Worm (Caenorhabditis elegans) whole organism, L2 larva: ENCODE measurements around the gene srx-134.

Experiments
- F13H6.1 ChIP-seq: sonication (generic microtip); optimal IDR thresholded peaks from 2 replicates; lab custom pipeline; 2016; ENCODE audit warnings: missing genetic modification characterization, missing compliant biosample characterization
- R02D3.7 ChIP-seq: fragments of 150-350 bp; optimal IDR thresholded peaks from 2 replicates; lab custom pipeline; 2014; ENCODE audit warnings: missing biosample characterization, missing genetic modification characterization
- Y55F3AM.14 ChIP-seq: fragments of 200-800 bp; sonication (Bioruptor generic); optimal IDR thresholded peaks from 2 replicates; lab custom pipeline; 2018; ENCODE audit warnings: mild to moderate bottlenecking, missing genetic modification characterization, missing compliant biosample characterization
- aly-2 ChIP-seq: fragments of 150-350 bp; optimal IDR thresholded peaks from 2 replicates; lab custom pipeline; 2014; ENCODE audit warnings: missing biosample characterization, missing genetic modification characterization
- ama-1 ChIP-seq: fragments of 150-350 bp; optimal IDR thresholded peaks from 2 replicates; lab custom pipeline; 2018; ENCODE audit warnings: inconsistent platforms
- blmp-1 ChIP-seq: sonication (generic microtip); optimal IDR thresholded peaks from 2 replicates; lab custom pipeline; 2017; ENCODE audit warnings: missing genetic modification characterization, mild to moderate bottlenecking, missing compliant biosample characterization, antibody characterized with exemption, moderate library complexity; ENCODE audit not compliant: insufficient read depth
- ceh-16 ChIP-seq: fragments of 150-350 bp; optimal IDR thresholded peaks from 2 replicates; lab custom pipeline; 2014; ENCODE audit warnings: missing biosample characterization, missing genetic modification characterization
- ceh-82 ChIP-seq: fragments of 150-350 bp; optimal IDR thresholded peaks from 2 replicates; lab custom pipeline; 2014; ENCODE audit warnings: missing biosample characterization, missing genetic modification characterization
- crh-2 ChIP-seq: sonication (generic microtip); optimal IDR thresholded peaks from 2 replicates; lab custom pipeline; 2017; ENCODE audit warnings: missing biosample characterization, missing genetic modification characterization
- egl-27 ChIP-seq: sonication (generic microtip); optimal IDR thresholded peaks from 3 replicates; lab custom pipeline; 2017; ENCODE audit warnings: missing biosample characterization, missing genetic modification reagents, missing genetic modification characterization
- elt-1 ChIP-seq: fragments of 150-350 bp; optimal IDR thresholded peaks from 2 replicates; lab custom pipeline; 2014; ENCODE audit warnings: missing biosample characterization, missing genetic modification characterization
- elt-3 ChIP-seq: sonication (generic microtip); optimal IDR thresholded peaks from 2 replicates; lab custom pipeline; 2017; ENCODE audit warnings: missing biosample characterization, missing genetic modification characterization
- fos-1 ChIP-seq: fragments of 150-350 bp; optimal IDR thresholded peaks from 2 replicates; lab custom pipeline; 2014; ENCODE audit warnings: missing biosample characterization, missing genetic modification characterization
- gmeb-1 ChIP-seq: fragments of 150-350 bp; optimal IDR thresholded peaks from 2 replicates; lab custom pipeline; 2014; ENCODE audit warnings: missing biosample characterization, missing genetic modification characterization
- lin-11 ChIP-seq: fragments of 150-350 bp; sonication (generic microtip); optimal IDR thresholded peaks from 2 replicates; lab custom pipeline; 2014; ENCODE audit warnings: missing biosample characterization, missing genetic modification characterization, inconsistent platforms, mixed read lengths
- lin-13 ChIP-seq: fragments of 150-350 bp; optimal IDR thresholded peaks from 2 replicates; lab custom pipeline; 2014; ENCODE audit warnings: missing biosample characterization, missing genetic modification reagents, missing genetic modification characterization
- lsy-2 ChIP-seq, 2 experiments: fragments of 150-350 bp in 1 of 2; sonication (generic microtip) in 1 of 2; optimal IDR thresholded peaks; 2 replicates each; lab custom pipeline; 2014 to 2017; ENCODE audit warnings: missing biosample characterization in 2 of 2, missing genetic modification characterization in 2 of 2
- mab-5 ChIP-seq: fragments of 150-350 bp; optimal IDR thresholded peaks from 2 replicates; lab custom pipeline; 2014; ENCODE audit warnings: missing biosample characterization, missing genetic modification characterization
- nhr-10 ChIP-seq: sonication (generic microtip); optimal IDR thresholded peaks from 2 replicates; lab custom pipeline; 2017; ENCODE audit warnings: missing biosample characterization, missing genetic modification characterization
- nhr-11 ChIP-seq: fragments of 150-350 bp; optimal IDR thresholded peaks from 2 replicates; lab custom pipeline; 2014; ENCODE audit warnings: missing biosample characterization, missing genetic modification characterization
- nhr-21 ChIP-seq: fragments of 150-350 bp; optimal IDR thresholded peaks from 2 replicates; lab custom pipeline; 2014; ENCODE audit warnings: missing biosample characterization, missing genetic modification characterization
- nhr-23 ChIP-seq: fragments of 150-350 bp; optimal IDR thresholded peaks from 2 replicates; lab custom pipeline; 2014; ENCODE audit warnings: missing biosample characterization, missing genetic modification reagents, missing genetic modification characterization
- nhr-25 ChIP-seq: fragments of 150-350 bp; sonication (generic microtip); optimal IDR thresholded peaks from 3 replicates; lab custom pipeline; 2014; ENCODE audit warnings: missing biosample characterization, missing genetic modification characterization
- nhr-6 ChIP-seq: fragments of 150-350 bp; optimal IDR thresholded peaks from 2 replicates; lab custom pipeline; 2014; ENCODE audit warnings: missing biosample characterization, missing genetic modification characterization
- nhr-77 ChIP-seq: fragments of 150-350 bp; optimal IDR thresholded peaks from 2 replicates; lab custom pipeline; 2014; ENCODE audit warnings: missing biosample characterization, missing genetic modification characterization
- sem-4 ChIP-seq: fragments of 150-350 bp; optimal IDR thresholded peaks from 2 replicates; lab custom pipeline; 2014; ENCODE audit warnings: missing biosample characterization, missing genetic modification reagents, missing genetic modification characterization
- sma-3 ChIP-seq: sonication (generic microtip); optimal IDR thresholded peaks from 2 replicates; lab custom pipeline; 2016; ENCODE audit warnings: missing genetic modification reagents, missing genetic modification characterization, missing compliant biosample characterization
- sma-9 ChIP-seq, 2 experiments: fragments of 150-350 bp in 1 of 2; sonication (generic microtip) in 1 of 2; optimal IDR thresholded peaks; 2 replicates each; lab custom pipeline; 2014 to 2016; ENCODE audit warnings: missing genetic modification characterization in 2 of 2, mild to moderate bottlenecking in 1 of 2, missing biosample characterization in 1 of 2, missing compliant biosample characterization in 1 of 2, missing genetic modification reagents in 1 of 2, moderate library complexity in 1 of 2
- snpc-4 ChIP-seq: fragments of 150-350 bp; optimal IDR thresholded peaks from 2 replicates; lab custom pipeline; 2014; ENCODE audit warnings: missing biosample characterization, missing genetic modification characterization
- unc-55 ChIP-seq: fragments of 150-350 bp; sonication (generic microtip); optimal IDR thresholded peaks from 3 replicates; lab custom pipeline; 2014; ENCODE audit warnings: missing biosample characterization, missing genetic modification reagents, missing genetic modification characterization
- unc-62 ChIP-seq: fragments of 150-350 bp; optimal IDR thresholded peaks from 2 replicates; lab custom pipeline; 2014; ENCODE audit warnings: missing biosample characterization, missing genetic modification reagents, missing genetic modification characterization
- zag-1 ChIP-seq: fragments of 150-350 bp; optimal IDR thresholded peaks from 2 replicates; lab custom pipeline; 2014; ENCODE audit warnings: missing biosample characterization, missing genetic modification characterization
- ztf-1 ChIP-seq: fragments of 200-800 bp; sonication (Bioruptor generic); conservative IDR thresholded peaks from 2 replicates; pipeline ENCODE4 v1.3.6; 2022; ENCODE audit warnings: missing genetic modification characterization, missing compliant biosample characterization
- ztf-11 ChIP-seq: sonication (generic microtip); optimal IDR thresholded peaks from 2 replicates; lab custom pipeline; 2017; ENCODE audit warnings: missing biosample characterization, missing genetic modification characterization
- ztf-4 ChIP-seq: fragments of 150-350 bp; optimal IDR thresholded peaks from 2 replicates; lab custom pipeline; 2014; ENCODE audit warnings: missing biosample characterization, missing genetic modification characterization

The srx-134 gene

ce11 chrV:13873323-13873722 is 17.0 kb upstream of the srx-134 start:
- no peak for TF ChIP-seq aly-2 (tag; lab: Kevin White, UChicago)
- no peak for TF ChIP-seq egl-27 (tag; lab: Kevin White, UChicago)
- TF ChIP-seq snpc-4: no peak
- no peak for TF ChIP-seq ztf-11 (tag; lab: Kevin White, UChicago)
- TF ChIP-seq R02D3.7 (tag; lab: Kevin White, UChicago): no peak
- no peak for TF ChIP-seq nhr-25 (tag; lab: Kevin White, UChicago)
- TF ChIP-seq zag-1 (tag; lab: Kevin White, UChicago): no peak
- no peak for TF ChIP-seq nhr-10
- no peak for TF ChIP-seq Y55F3AM.14 (GFP tag; lab: Kevin White, UChicago)
- no peak for TF ChIP-seq blmp-1
- no peak for TF ChIP-seq mab-5 (tag; lab: Kevin White, UChicago)
- no peak for TF ChIP-seq nhr-77 (tag; lab: Kevin White, UChicago)
- TF ChIP-seq unc-55 (GFP tag; lab: Kevin White, UChicago): no peak
- no peak for TF ChIP-seq ztf-4 (tag; lab: Kevin White, UChicago)

DNA sequence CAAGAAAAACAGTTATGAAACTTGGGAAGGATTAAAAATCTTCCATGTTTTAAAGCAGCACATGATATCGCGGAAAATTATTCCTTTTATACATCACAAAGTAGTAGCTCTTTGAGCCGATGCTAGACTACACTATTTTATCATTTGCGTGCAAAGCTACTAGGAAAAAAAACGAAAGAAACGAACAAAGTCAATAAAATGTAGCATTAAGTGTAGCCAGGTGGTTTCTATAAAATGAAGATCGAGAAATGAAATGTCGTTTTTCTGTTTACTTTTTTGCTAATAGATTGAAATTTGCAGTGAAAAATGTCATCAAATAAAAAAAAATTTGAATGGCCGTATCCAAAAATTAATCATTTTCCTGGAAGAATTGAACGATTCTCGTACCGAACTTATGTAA is 16.6 kb upstream of the srx-134 start, which contains the start of gene cpt-5:
Gene cpt-5 (plus strand): TSS at position 301 of the 400 bp plus-strand sequence.
- no peak for TF ChIP-seq zag-1 (tag; lab: Kevin White, UChicago)
- no peak for TF ChIP-seq lsy-2 (tag; optimal IDR thresholded peaks at IDR 0.05; lab: Kevin White, UChicago)
- no peak for TF ChIP-seq F13H6.1
- no peak for TF ChIP-seq lin-13
- TF ChIP-seq unc-62: no peak
- no peak for TF ChIP-seq nhr-21 (tag; lab: Kevin White, UChicago)
- TF ChIP-seq snpc-4: no peak
- no peak for TF ChIP-seq sem-4 (tag; lab: Kevin White, UChicago)
- no peak for TF ChIP-seq crh-2
- no peak for TF ChIP-seq nhr-25 (tag; lab: Kevin White, UChicago)
- no peak for TF ChIP-seq elt-3 (tag; lab: Kevin White, UChicago)
- no peak for TF ChIP-seq ztf-1
- TF ChIP-seq nhr-77 (tag; lab: Kevin White, UChicago): no peak
- no peak for TF ChIP-seq nhr-11 (tag; lab: Kevin White, UChicago)
- TF ChIP-seq lin-11: no peak
- TF ChIP-seq aly-2 (tag; lab: Kevin White, UChicago): no peak
- TF ChIP-seq ceh-82 (tag; lab: Kevin White, UChicago): no peak
- no peak for TF ChIP-seq gmeb-1
- TF ChIP-seq blmp-1: no peak
- TF ChIP-seq egl-27 (tag; lab: Kevin White, UChicago): no peak

DNA sequence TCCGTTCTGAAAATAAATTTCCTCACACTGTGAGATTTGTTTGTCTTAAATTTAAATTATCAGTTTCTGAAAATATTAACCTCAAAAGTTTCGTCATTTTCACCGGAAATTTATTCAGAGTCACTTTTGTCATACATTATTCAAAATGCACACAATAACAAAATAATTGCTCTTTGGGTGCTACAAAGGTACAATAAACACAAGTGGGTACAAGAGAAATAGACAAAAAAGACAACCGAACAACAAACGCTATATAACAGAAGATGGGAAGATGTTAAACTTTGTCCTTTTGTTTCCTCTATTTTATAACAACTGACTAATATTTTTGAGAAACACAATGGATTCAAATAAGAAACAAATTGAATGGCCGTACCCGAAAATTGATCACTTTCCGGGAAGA is 13.3 kb upstream of the srx-134 start:
- TF ChIP-seq Y55F3AM.14 (GFP tag; lab: Kevin White, UChicago) (no peak), nhr-11 (tag; lab: Kevin White, UChicago) (peak; percentile 46)
- TF ChIP-seq, all 48 proteins: peak for 1

- TF ChIP-seq nhr-6 (tag; lab: Kevin White, UChicago) (no peak), nhr-23 (tag; lab: Kevin White, UChicago) (peak; percentile 52), elt-1 (tag; lab: Kevin White, UChicago) (peak; percentile 87), R02D3.7 (tag; lab: Kevin White, UChicago) (no peak), sma-3 (GFP tag; lab: Kevin White, UChicago) (no peak), sma-9 (GFP tag; optimal IDR thresholded peaks at IDR 0.05; lab: Kevin White, UChicago) (peak; percentile 69), sma-9 (tag; optimal IDR thresholded peaks at IDR 0.05; lab: Kevin White, UChicago) (no peak), ceh-16 (peak; percentile 62), fos-1 (tag; lab: Kevin White, UChicago) (no peak)
These were observed 10.1 kb upstream of the srx-134 start, which contains the start of gene nhr-175 for ce11 chrV:13866353-13866752. Gene nhr-175, plus strand, starts transcription at chrV:13866691.

DNA sequence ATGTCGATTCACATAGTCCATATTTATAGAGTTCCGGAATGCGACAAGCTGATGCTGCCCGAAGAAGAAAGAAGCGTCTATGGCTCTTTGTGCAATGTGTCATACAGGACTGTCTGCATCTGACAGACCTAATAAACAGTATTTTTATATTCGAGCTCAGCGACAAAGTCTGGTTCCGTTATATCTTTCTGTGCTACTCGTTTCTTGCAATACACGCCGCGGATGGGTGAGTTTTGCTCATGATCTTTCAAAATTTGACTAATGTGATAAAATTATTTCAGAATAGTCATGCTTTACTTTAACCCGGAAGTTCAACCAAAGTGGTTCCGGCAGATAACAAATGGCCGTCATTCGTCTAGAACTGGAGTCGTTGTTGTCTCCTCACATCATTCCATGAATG is 7.4 kb upstream of the srx-134 start:
- no peak for TF ChIP-seq elt-1 (tag; lab: Kevin White, UChicago)
- no peak for TF ChIP-seq ama-1 (lab: Kevin White, UChicago)
- no peak for TF ChIP-seq ceh-82 (tag; lab: Kevin White, UChicago)
